Fruit fly (Drosophila melanogaster): ENCODE data around the gene btsz.
A peak's percentile ranks its signal among the peaks of the same experiment; 100 is the strongest.

Gene btsz

DNA sequence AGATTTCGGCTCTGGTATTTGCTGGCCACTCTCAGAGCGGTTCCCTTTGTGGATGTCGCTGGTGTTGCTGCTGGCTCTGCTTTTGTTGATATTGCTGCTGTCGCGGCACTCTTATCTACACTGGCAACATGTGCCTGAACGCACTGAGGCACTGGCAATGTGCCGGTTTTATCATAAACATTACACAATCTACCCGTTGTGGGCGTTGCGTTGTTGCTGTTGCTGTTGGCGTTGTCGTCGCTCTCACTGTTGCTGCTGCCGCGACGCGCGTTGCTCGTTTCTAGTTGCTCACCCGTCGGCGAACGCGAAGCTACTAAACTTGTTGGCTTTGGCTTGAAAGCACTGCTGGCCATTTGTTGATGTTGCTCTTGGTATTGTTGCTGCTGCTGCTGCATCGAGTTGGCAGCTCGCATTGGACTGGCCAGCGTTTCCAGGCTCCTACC, 55.6 kb downstream of the btsz start (continued):
- TF ChIP-seq CG13424 (tag; optimal IDR thresholded peaks at IDR 0.05) (no peak), Opbp (GFP tag; IDR thresholded peaks at IDR 0.05; ENCODE audit: partially characterized antibody) (peak; percentile 44; the same call in 1 of the 3 replicates), Neu2 (GFP tag; optimal IDR thresholded peaks at IDR 0.05; ENCODE audit: borderline replicate concordance) (no peak), Atf3 (GFP tag; optimal IDR thresholded peaks at IDR 0.05) (no peak), CG14965 (GFP tag; optimal IDR thresholded peaks at IDR 0.05; ENCODE audit: borderline replicate concordance) (no peak), phol (tag; optimal IDR thresholded peaks at IDR 0.05) (no peak), CG7987 (GFP tag; optimal IDR thresholded peaks at IDR 0.05) (no peak), gro (GFP tag; optimal IDR thresholded peaks at IDR 0.05) (peak; percentile 11), Oaz (GFP tag; IDR thresholded peaks at IDR 0.05) (no peak), CG7372 (GFP tag; IDR thresholded peaks at IDR 0.05) (no peak), CG12942 (GFP tag; optimal IDR thresholded peaks at IDR 0.05) (no peak), zfh1 (GFP tag; IDR thresholded peaks at IDR 0.05) (0 out of 3 replicates have a peak, but pooled peaks have one; percentile 43), knrl (GFP tag; IDR thresholded peaks at IDR 0.05; ENCODE audit: partially characterized antibody) (no peak), mirr (GFP tag; optimal IDR thresholded peaks at IDR 0.05) (peak; percentile 49), stwl (tag; optimal IDR thresholded peaks at IDR 0.05) (no peak), Deaf1 (tag; optimal IDR thresholded peaks at IDR 0.05) (peak; percentile 81), gce (GFP tag; IDR thresholded peaks at IDR 0.05) (no peak), CG43689 (GFP tag; IDR thresholded peaks at IDR 0.05) (no peak), tx (GFP tag; optimal IDR thresholded peaks at IDR 0.05) (no peak), sens-2 (GFP tag; IDR thresholded peaks at IDR 0.05) (no peak), grn (GFP tag; optimal IDR thresholded peaks at IDR 0.05) (no peak), CG11247 (GFP tag; IDR thresholded peaks at IDR 0.05) (no peak), CG10543 (GFP tag; optimal IDR thresholded peaks at IDR 0.05) (peak; percentile 56), disco-r (GFP tag; optimal IDR thresholded peaks at IDR 0.05) (no peak), ewg (GFP tag; optimal IDR thresholded peaks at IDR 0.05) (no peak), Nf-YA (GFP tag; IDR thresholded peaks at IDR 0.05) (no peak), CG34224 (GFP tag; IDR thresholded peaks at IDR 0.05; ENCODE audit: partially characterized antibody) (0 out of 3 replicates have a peak, but pooled peaks have one; percentile 20), dimm (GFP tag; IDR thresholded peaks at IDR 0.05) (no peak), tna (GFP tag; IDR thresholded peaks at IDR 0.05; ENCODE audit: partially characterized antibody) (no peak), CG17385 (GFP tag; optimal IDR thresholded peaks at IDR 0.05) (peak; percentile 15), NC2α (GFP tag; optimal IDR thresholded peaks at IDR 0.05) (no peak), chif (GFP tag; optimal IDR thresholded peaks at IDR 0.05) (no peak), CG10267 (tag; optimal IDR thresholded peaks at IDR 0.05) (no peak), Hey (tag; optimal IDR thresholded peaks at IDR 0.05) (no peak), zfh2 (GFP tag; optimal IDR thresholded peaks at IDR 0.05) (no peak), emc (GFP tag; optimal IDR thresholded peaks at IDR 0.05) (no peak), Med (GFP tag) (peak; percentile 73), Poxn (GFP tag; IDR thresholded peaks at IDR 0.05) (no peak), CG15011 (GFP tag; optimal IDR thresholded peaks at IDR 0.05) (no peak), zen2 (GFP tag; IDR thresholded peaks at IDR 0.05; ENCODE audit: partially characterized antibody) (0 out of 3 replicates have a peak, but pooled peaks have one; percentile 4), CG13624 (GFP tag; optimal IDR thresholded peaks at IDR 0.05) (no peak), Trl (optimal IDR thresholded peaks at IDR 0.05) (peak; percentile 11 to 44), Trl (GFP tag; optimal IDR thresholded peaks at IDR 0.05) (no peak), mam (GFP tag; optimal IDR thresholded peaks at IDR 0.05) (no peak), NfI (GFP tag; optimal IDR thresholded peaks at IDR 0.05) (no peak), org-1 (GFP tag; optimal IDR thresholded peaks at IDR 0.05) (no peak), Drgx (GFP tag; IDR thresholded peaks at IDR 0.05) (no peak), CG10147 (GFP tag; optimal IDR thresholded peaks at IDR 0.05) (no peak), Lpt (GFP tag; optimal IDR thresholded peaks at IDR 0.05) (no peak), Dip2 (GFP tag; IDR thresholded peaks at IDR 0.05) (no peak), sr (GFP tag; IDR thresholded peaks at IDR 0.05) (peak; percentile 96), slbo (GFP tag; IDR thresholded peaks at IDR 0.05) (peak; percentile 61)
